Fruit fly (Drosophila melanogaster) whole organism, prepupa: ENCODE data around the gene hb.
A peak's percentile ranks its signal among the peaks of the same experiment; 100 is the strongest.

Experiments
- Blimp-1 ChIP-seq: fragments of 200-800 bp; sonication (Bioruptor generic); optimal IDR thresholded peaks from 3 replicates; lab custom pipeline; 2017; ENCODE audit warnings: missing biosample characterization, missing genetic modification characterization, mild to moderate bottlenecking, moderate library complexity, missing genetic modification reagents
- CG10631 ChIP-seq: fragments of 200-800 bp; sonication (Bioruptor generic); optimal IDR thresholded peaks from 2 replicates; lab custom pipeline; 2016; ENCODE audit warnings: missing biosample characterization, missing genetic modification characterization
- CG10669 ChIP-seq: fragments of 200-800 bp; sonication (Bioruptor generic); optimal IDR thresholded peaks from 3 replicates; lab custom pipeline; 2018; ENCODE audit warnings: missing biosample characterization, mild to moderate bottlenecking, missing genetic modification characterization, moderate library complexity
- CG11294 ChIP-seq: fragments of 200-800 bp; sonication (Bioruptor generic); IDR thresholded peaks from 2 replicates; pipeline ENCODE4 v1.3.6; 2022; ENCODE audit warnings: missing biosample characterization, missing genetic modification characterization
- CG11902 ChIP-seq: fragments of 200-800 bp; sonication (Bioruptor generic); optimal IDR thresholded peaks from 3 replicates; lab custom pipeline; 2016; ENCODE audit warnings: missing biosample characterization, missing genetic modification characterization
- CG15336 ChIP-seq: fragments of 200-800 bp; sonication (Bioruptor generic); IDR thresholded peaks from 2 replicates; pipeline ENCODE4 v1.3.6; 2022; ENCODE audit warnings: missing biosample characterization, missing genetic modification characterization
- CG1621 ChIP-seq: fragments of 200-800 bp; sonication (Bioruptor generic); optimal IDR thresholded peaks from 3 replicates; lab custom pipeline; 2018; ENCODE audit warnings: missing biosample characterization, mild to moderate bottlenecking, missing genetic modification characterization
- CG16779 ChIP-seq: fragments of 200-800 bp; sonication (Bioruptor generic); optimal IDR thresholded peaks from 3 replicates; lab custom pipeline; 2017; ENCODE audit warnings: missing biosample characterization, mild to moderate bottlenecking, missing genetic modification characterization
- CG31627 ChIP-seq: fragments of 200-800 bp; sonication (Bioruptor generic); optimal IDR thresholded peaks from 3 replicates; lab custom pipeline; 2016; ENCODE audit warnings: missing biosample characterization, missing genetic modification characterization
- CG4318 ChIP-seq: fragments of 200-800 bp; sonication (Bioruptor generic); optimal IDR thresholded peaks from 3 replicates; lab custom pipeline; 2017; ENCODE audit warnings: missing biosample characterization, mild to moderate bottlenecking, missing genetic modification characterization
- CG6276 ChIP-seq: fragments of 200-800 bp; sonication (Bioruptor generic); optimal IDR thresholded peaks from 2 replicates; lab custom pipeline; 2017; ENCODE audit warnings: missing biosample characterization, mild to moderate bottlenecking, missing genetic modification characterization
- CG6792 ChIP-seq: fragments of 200-800 bp; sonication (Bioruptor generic); optimal IDR thresholded peaks from 3 replicates; lab custom pipeline; 2016; ENCODE audit warnings: missing biosample characterization, missing genetic modification characterization
- CG6808 ChIP-seq: fragments of 200-800 bp; sonication (Bioruptor generic); optimal IDR thresholded peaks from 3 replicates; lab custom pipeline; 2017; ENCODE audit warnings: missing biosample characterization, missing genetic modification characterization, mild to moderate bottlenecking, moderate library complexity, missing genetic modification reagents
- CG6854 ChIP-seq: fragments of 200-800 bp; sonication (Bioruptor generic); optimal IDR thresholded peaks from 2 replicates; lab custom pipeline; 2017; ENCODE audit warnings: missing biosample characterization, mild to moderate bottlenecking, missing genetic modification characterization
- CG7368 ChIP-seq: fragments of 200-800 bp; sonication (Bioruptor generic); optimal IDR thresholded peaks from 3 replicates; lab custom pipeline; 2016; ENCODE audit warnings: missing biosample characterization, missing genetic modification characterization
- CG8119 ChIP-seq: fragments of 200-800 bp; sonication (Bioruptor generic); IDR thresholded peaks from 3 replicates; pipeline ENCODE4 v1.3.6; 2022; ENCODE audit warnings: missing biosample characterization, missing genetic modification characterization
- CG8319 ChIP-seq: fragments of 200-800 bp; sonication (Bioruptor generic); optimal IDR thresholded peaks from 3 replicates; lab custom pipeline; 2016; ENCODE audit warnings: missing biosample characterization, missing genetic modification characterization
- CG8632 ChIP-seq: fragments of 200-800 bp; sonication (Bioruptor generic); optimal IDR thresholded peaks from 3 replicates; lab custom pipeline; 2016; ENCODE audit warnings: missing biosample characterization, missing genetic modification characterization
- CG9139 ChIP-seq: fragments of 200-800 bp; sonication (Bioruptor generic); optimal IDR thresholded peaks from 3 replicates; lab custom pipeline; 2017; ENCODE audit warnings: missing biosample characterization, mild to moderate bottlenecking, missing genetic modification characterization
- Eip75B ChIP-seq: fragments of 200-800 bp; sonication (Bioruptor generic); optimal IDR thresholded peaks from 3 replicates; lab custom pipeline; 2016; ENCODE audit warnings: missing biosample characterization, missing genetic modification characterization
- Eip93F ChIP-seq: fragments of 200-800 bp; sonication (Bioruptor generic); optimal IDR thresholded peaks from 2 replicates; lab custom pipeline; 2016; ENCODE audit warnings: missing biosample characterization, mild to moderate bottlenecking, missing genetic modification characterization
- Ets21C ChIP-seq: fragments of 200-800 bp; sonication (Bioruptor generic); optimal IDR thresholded peaks from 3 replicates; lab custom pipeline; 2016; ENCODE audit warnings: missing biosample characterization, missing genetic modification characterization
- Gug ChIP-seq: fragments of 200-800 bp; sonication (Bioruptor generic); IDR thresholded peaks from 2 replicates; pipeline ENCODE4 v1.3.6; 2022; ENCODE audit warnings: missing biosample characterization, missing genetic modification characterization
- Hr38 ChIP-seq: sonication (Bioruptor generic); optimal IDR thresholded peaks from 2 replicates; lab custom pipeline; 2016; ENCODE audit warnings: missing biosample characterization, missing genetic modification characterization
- Lpt ChIP-seq: fragments of 200-800 bp; sonication (Bioruptor generic); optimal IDR thresholded peaks from 3 replicates; lab custom pipeline; 2016; ENCODE audit warnings: missing biosample characterization, missing genetic modification characterization
- Smox ChIP-seq: fragments of 200-800 bp; sonication (Bioruptor generic); optimal IDR thresholded peaks from 3 replicates; lab custom pipeline; 2016; ENCODE audit warnings: missing biosample characterization, missing genetic modification characterization
- Sox102F ChIP-seq: fragments of 200-800 bp; sonication (Bioruptor generic); optimal IDR thresholded peaks from 2 replicates; lab custom pipeline; 2016; ENCODE audit warnings: missing biosample characterization, mild to moderate bottlenecking, missing genetic modification characterization
- Sox14 ChIP-seq: fragments of 200-800 bp; sonication (Bioruptor generic); optimal IDR thresholded peaks from 3 replicates; lab custom pipeline; 2016; ENCODE audit warnings: missing biosample characterization, missing genetic modification characterization
- Sox15 ChIP-seq: fragments of 200-800 bp; sonication (Bioruptor generic); optimal IDR thresholded peaks from 3 replicates; lab custom pipeline; 2016; ENCODE audit warnings: missing biosample characterization, missing genetic modification characterization
- acj6 ChIP-seq: fragments of 200-800 bp; sonication (Bioruptor generic); optimal IDR thresholded peaks from 3 replicates; lab custom pipeline; 2016; ENCODE audit warnings: missing biosample characterization, missing genetic modification characterization
- dac ChIP-seq: fragments of 200-800 bp; sonication (Bioruptor generic); optimal IDR thresholded peaks from 2 replicates; lab custom pipeline; 2017; ENCODE audit warnings: missing biosample characterization, mild to moderate bottlenecking, missing genetic modification characterization
- dsx ChIP-seq: fragments of 200-800 bp; optimal IDR thresholded peaks from 3 replicates; lab custom pipeline; 2019; ENCODE audit warnings: missing biosample characterization, mild to moderate bottlenecking, missing genetic modification characterization, moderate library complexity; ENCODE audit not compliant: poor library complexity, severe bottlenecking
- eg ChIP-seq: fragments of 200-800 bp; sonication (Bioruptor generic); IDR thresholded peaks from 3 replicates; pipeline ENCODE4 v1.3.6; 2022; ENCODE audit warnings: missing biosample characterization, missing genetic modification characterization
- esn ChIP-seq: fragments of 200-800 bp; sonication (Bioruptor generic); optimal IDR thresholded peaks from 2 replicates; lab custom pipeline; 2016; ENCODE audit warnings: missing biosample characterization, mild to moderate bottlenecking, missing genetic modification characterization, moderate library complexity
- fd59A ChIP-seq: fragments of 200-800 bp; sonication (Bioruptor generic); optimal IDR thresholded peaks from 2 replicates; lab custom pipeline; 2017; ENCODE audit warnings: missing biosample characterization, mild to moderate bottlenecking, missing genetic modification characterization, missing genetic modification reagents
- fd85E ChIP-seq: fragments of 200-800 bp; sonication (Bioruptor generic); optimal IDR thresholded peaks from 3 replicates; lab custom pipeline; 2016; ENCODE audit warnings: missing biosample characterization, missing genetic modification characterization
- fkh ChIP-seq: fragments of 200-800 bp; sonication (Bioruptor generic); optimal IDR thresholded peaks from 3 replicates; lab custom pipeline; 2017; ENCODE audit warnings: missing biosample characterization, mild to moderate bottlenecking, missing genetic modification characterization, moderate library complexity
- lz ChIP-seq: fragments of 200-800 bp; sonication (Bioruptor generic); optimal IDR thresholded peaks from 3 replicates; lab custom pipeline; 2016; ENCODE audit warnings: missing biosample characterization, missing genetic modification characterization
- net ChIP-seq: fragments of 200-800 bp; sonication (Bioruptor generic); optimal IDR thresholded peaks from 3 replicates; lab custom pipeline; 2016; ENCODE audit warnings: missing biosample characterization, missing genetic modification characterization
- pdm3 ChIP-seq: fragments of 200-800 bp; sonication (Bioruptor generic); optimal IDR thresholded peaks from 3 replicates; lab custom pipeline; 2016; ENCODE audit warnings: missing biosample characterization, missing genetic modification characterization
- salr ChIP-seq, 2 experiments: fragments of 200-800 bp; sonication (Bioruptor generic); optimal IDR thresholded peaks; 3 replicates each; lab custom pipeline; 2016 to 2018; ENCODE audit warnings: missing biosample characterization in 2 of 2, missing genetic modification characterization in 2 of 2, mild to moderate bottlenecking in 1 of 2
- ss ChIP-seq, 2 experiments: fragments of 200-800 bp; sonication (Bioruptor generic); optimal IDR thresholded peaks; 2 replicates in 1 of 2; 3 replicates in 1 of 2; lab custom pipeline; 2017 to 2018; ENCODE audit warnings: mild to moderate bottlenecking in 2 of 2, missing biosample characterization in 2 of 2, missing genetic modification characterization in 2 of 2, moderate library complexity in 1 of 2
- svp ChIP-seq: fragments of 200-800 bp; sonication (Bioruptor generic); peaks from one replicate; lab custom pipeline; 2016; ENCODE audit warnings: missing biosample characterization, missing genetic modification characterization
- topi ChIP-seq: fragments of 200-800 bp; sonication (Bioruptor generic); optimal IDR thresholded peaks from 3 replicates; lab custom pipeline; 2016; ENCODE audit warnings: missing biosample characterization, missing genetic modification characterization
- vri ChIP-seq: fragments of 200-800 bp; sonication (Bioruptor generic); optimal IDR thresholded peaks from 3 replicates; lab custom pipeline; 2016; ENCODE audit warnings: missing biosample characterization, mild to moderate bottlenecking, missing genetic modification characterization

Gene hb

DNA sequence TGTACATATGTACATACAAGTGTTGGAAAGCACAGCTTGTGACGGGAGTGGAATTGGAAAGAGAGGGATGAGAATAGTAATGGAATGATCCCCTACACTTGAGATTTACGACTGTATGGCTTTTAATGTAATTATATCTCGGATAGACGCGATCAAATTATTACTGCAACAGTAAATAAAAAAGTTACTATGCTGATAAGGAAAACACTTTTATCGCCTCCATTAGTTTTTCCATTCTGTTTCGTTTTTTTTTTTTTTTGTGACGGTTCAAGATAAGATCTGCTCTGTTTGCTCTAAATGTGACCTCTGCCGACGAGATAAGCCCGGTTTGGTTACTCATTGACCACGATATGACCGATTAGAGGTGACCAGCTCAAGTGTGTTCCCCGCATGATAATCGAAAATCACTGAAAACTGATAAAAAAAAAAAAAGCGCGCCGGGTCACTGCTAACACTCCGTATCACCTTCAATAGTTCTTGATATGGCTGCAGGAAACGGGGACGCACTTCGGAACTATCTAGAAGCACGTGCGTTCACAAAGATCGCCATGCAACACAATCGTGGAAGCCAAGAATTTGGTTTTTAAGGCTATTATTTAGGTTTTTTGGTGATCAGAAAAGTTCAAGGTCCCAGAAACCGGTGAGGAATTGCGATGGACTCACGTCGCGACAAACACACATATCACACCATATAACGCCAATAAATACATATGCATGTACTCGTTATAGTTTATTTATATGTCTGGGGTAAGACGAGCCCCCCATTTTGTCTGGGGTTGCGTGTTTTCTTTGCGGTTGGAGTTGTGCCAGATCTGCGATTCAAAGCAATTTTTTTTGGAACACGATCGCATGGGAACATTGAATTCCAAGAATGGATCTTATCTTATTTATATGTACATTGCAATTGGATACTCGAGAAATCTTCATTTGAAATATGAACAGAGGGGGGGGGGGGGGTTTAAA is 26.8 kb downstream of the hb start, which contains the start of gene p (continued):
- no peak for TF ChIP-seq CG4318 (GFP tag; lab: Kevin White, UChicago)
- peak; percentile 67 for TF ChIP-seq CG8119 (GFP tag; lab: Robert Waterston, UW)
- TF ChIP-seq Sox15 (GFP tag; lab: Kevin White, UChicago) = no peak
- TF ChIP-seq CG6276 (GFP tag; lab: Kevin White, UChicago) = peak; percentile 4
- TF ChIP-seq fkh (GFP tag; lab: Kevin White, UChicago) = peak; percentile 80
- TF ChIP-seq CG31627 (GFP tag; lab: Kevin White, UChicago) = peak; percentile 53
- TF ChIP-seq Hr38 (GFP tag; lab: Kevin White, UChicago) = no peak
- TF ChIP-seq CG6854 (GFP tag; lab: Kevin White, UChicago) = no peak
- TF ChIP-seq CG9139 = no peak
- no peak for TF ChIP-seq fd59A (GFP tag; lab: Kevin White, UChicago)
- no peak for TF ChIP-seq Eip93F (GFP tag; lab: Kevin White, UChicago)
- TF ChIP-seq acj6 (GFP tag; lab: Kevin White, UChicago) = peak; percentile 57
- peak; percentile 23 for TF ChIP-seq CG8632 (GFP tag; lab: Kevin White, UChicago)
- TF ChIP-seq CG8319 (GFP tag; lab: Kevin White, UChicago) = peak; percentile 37
- TF ChIP-seq ss (GFP tag; optimal IDR thresholded peaks at IDR 0.05; lab: Kevin White, UChicago) = peak in 1 of 2 experiments; percentile 66
- peak; percentile 27; the same call in 1 of the 2 replicates for TF ChIP-seq Gug (GFP tag; lab: Robert Waterston, UW)
- peak; percentile 44 for TF ChIP-seq Lpt
- TF ChIP-seq eg = peak; percentile 66; the same call in 2 of the 3 replicates
- peak; percentile 61 for TF ChIP-seq Sox14 (GFP tag; lab: Kevin White, UChicago)
- TF ChIP-seq Blimp-1 (GFP tag; lab: Kevin White, UChicago) = no peak
- TF ChIP-seq CG7368 (GFP tag; lab: Kevin White, UChicago) = peak; percentile 73
- TF ChIP-seq CG11294 (GFP tag; lab: Robert Waterston, UW) = 0 out of 2 replicates have a peak, but pooled peaks have one; percentile 34
- TF ChIP-seq CG1621 (tag; lab: Kevin White, UChicago) = peak; percentile 5
- TF ChIP-seq net (GFP tag; lab: Kevin White, UChicago) = peak; percentile 54
- peak; percentile 22 for TF ChIP-seq CG11902 (GFP tag; lab: Kevin White, UChicago)
- TF ChIP-seq Smox = peak; percentile 40
- no peak for TF ChIP-seq Ets21C (GFP tag; lab: Kevin White, UChicago)
- TF ChIP-seq pdm3 = peak; percentile 61
- peak; percentile 50 for TF ChIP-seq CG6792 (GFP tag; lab: Kevin White, UChicago)
- peak; percentile 47 for TF ChIP-seq esn (GFP tag; lab: Kevin White, UChicago)
- peak; percentile 92 for TF ChIP-seq svp (GFP tag; lab: Kevin White, UChicago)
- TF ChIP-seq CG15336 (GFP tag; lab: Robert Waterston, UW) = 0 out of 2 replicates have a peak, but pooled peaks have one; percentile 32
- peak; percentile 47 for TF ChIP-seq lz

DNA sequence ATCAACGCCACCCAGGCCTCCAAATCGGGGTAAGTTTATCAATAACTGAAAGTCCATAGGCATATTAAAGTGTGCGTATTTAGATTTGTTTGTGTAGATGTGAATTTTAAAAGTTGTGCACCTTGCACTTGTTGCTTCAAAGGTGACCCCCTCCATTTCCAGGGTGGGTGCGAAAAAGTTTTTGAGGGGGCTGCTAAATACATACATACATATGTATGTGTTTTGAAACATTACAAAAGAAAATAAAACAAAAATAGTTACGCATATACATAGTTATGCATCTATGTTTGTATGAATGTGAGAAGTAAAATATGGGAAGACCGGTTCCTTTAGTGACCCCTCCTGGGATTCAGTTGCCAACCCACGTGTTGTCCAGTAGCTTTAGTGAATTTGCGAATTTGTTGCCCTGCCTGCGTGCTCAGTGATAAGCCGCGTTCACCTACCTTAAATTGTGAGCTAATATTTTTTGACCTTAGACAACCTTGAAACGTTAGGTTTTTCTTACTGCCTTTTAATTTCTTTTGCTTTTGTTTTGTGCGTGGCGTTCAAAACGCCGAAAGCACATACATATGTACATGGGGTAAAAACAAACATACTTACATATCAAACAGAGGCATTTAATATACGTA is 27.6 kb downstream of the hb start:
- TF ChIP-seq Sox14 (GFP tag; lab: Kevin White, UChicago) (peak; percentile 13), fd85E (GFP tag; lab: Kevin White, UChicago) (no peak), Ets21C (GFP tag; lab: Kevin White, UChicago) (no peak), dac (GFP tag; lab: Kevin White, UChicago) (no peak), CG16779 (tag; lab: Kevin White, UChicago) (no peak), CG4318 (GFP tag; lab: Kevin White, UChicago) (no peak), topi (GFP tag; lab: Kevin White, UChicago) (no peak), Sox102F (GFP tag; lab: Kevin White, UChicago) (no peak), CG6808 (GFP tag; lab: Kevin White, UChicago) (no peak), Gug (GFP tag; lab: Robert Waterston, UW) (no peak), CG7368 (GFP tag; lab: Kevin White, UChicago) (no peak), CG11902 (GFP tag; lab: Kevin White, UChicago) (no peak), CG10631 (peak; percentile 8), fkh (GFP tag; lab: Kevin White, UChicago) (no peak), Eip75B (GFP tag; lab: Kevin White, UChicago) (peak; percentile 9), net (GFP tag; lab: Kevin White, UChicago) (no peak), Blimp-1 (GFP tag; lab: Kevin White, UChicago) (no peak), dsx (GFP tag; lab: Kevin White, UChicago) (no peak), pdm3 (no peak), vri (GFP tag; lab: Kevin White, UChicago) (no peak), CG10669 (no peak), salr (GFP tag; optimal IDR thresholded peaks at IDR 0.05; lab: Kevin White, UChicago) (no peak), CG8632 (GFP tag; lab: Kevin White, UChicago) (no peak)
